Fruit fly (Drosophila melanogaster) whole organism, embryonic: ENCODE results near the gene CG46465.

ENCODE experiments used
- B-H1 ChIP-seq: fragments of 200-800 bp; sonication (Bioruptor generic); IDR thresholded peaks from 3 replicates; pipeline ENCODE4 v1.3.6; 2022; ENCODE audit warnings: missing biosample characterization, missing genetic modification characterization
- CG13775 ChIP-seq: fragments of 200-800 bp; sonication (Bioruptor generic); optimal IDR thresholded peaks from 3 replicates; lab custom pipeline; 2017; ENCODE audit warnings: missing biosample characterization, mild to moderate bottlenecking, missing genetic modification characterization
- CG13894 ChIP-seq: fragments of 200-800 bp; sonication (Bioruptor generic); optimal IDR thresholded peaks from 3 replicates; lab custom pipeline; 2018; ENCODE audit warnings: missing biosample characterization, mild to moderate bottlenecking, missing genetic modification characterization, moderate library complexity
- CG14014 ChIP-seq: fragments of 200-800 bp; sonication (Bioruptor generic); IDR thresholded peaks from 2 replicates; pipeline ENCODE4 v1.3.6; 2022; ENCODE audit warnings: missing biosample characterization, missing genetic modification characterization
- CG14667 ChIP-seq: fragments of 200-800 bp; sonication (Bioruptor generic); IDR thresholded peaks from 2 replicates; pipeline ENCODE4 v1.3.6; 2022; ENCODE audit warnings: missing biosample characterization, missing genetic modification characterization
- CG17359 ChIP-seq: fragments of 200-800 bp; sonication (Bioruptor generic); optimal IDR thresholded peaks from 3 replicates; lab custom pipeline; 2018; ENCODE audit warnings: missing biosample characterization, mild to moderate bottlenecking, missing genetic modification characterization, moderate library complexity
- CG17829 ChIP-seq: fragments of 200-800 bp; optimal IDR thresholded peaks from 2 replicates; lab custom pipeline; 2019; ENCODE audit warnings: missing biosample characterization, mild to moderate bottlenecking, missing genetic modification characterization, moderate library complexity
- CG18619 ChIP-seq: fragments of 200-800 bp; sonication (Bioruptor generic); optimal IDR thresholded peaks from 3 replicates; lab custom pipeline; 2017; ENCODE audit warnings: missing biosample characterization, mild to moderate bottlenecking, missing genetic modification characterization
- CG2116 ChIP-seq: fragments of 200-800 bp; sonication (Bioruptor generic); optimal IDR thresholded peaks from 3 replicates; lab custom pipeline; 2018; ENCODE audit warnings: missing biosample characterization, mild to moderate bottlenecking, missing genetic modification characterization
- CG2678 ChIP-seq: fragments of 200-800 bp; sonication (Bioruptor generic); optimal IDR thresholded peaks from 3 replicates; lab custom pipeline; 2019; ENCODE audit warnings: missing biosample characterization, mild to moderate bottlenecking, missing genetic modification characterization, moderate library complexity
- CG31441 ChIP-seq: fragments of 200-800 bp; sonication (Bioruptor generic); IDR thresholded peaks from 2 replicates; pipeline ENCODE4 v1.3.6; 2022; ENCODE audit warnings: missing biosample characterization, missing genetic modification characterization
- CG42726 ChIP-seq: fragments of 200-800 bp; sonication (Bioruptor generic); IDR thresholded peaks from 2 replicates; pipeline ENCODE4 v1.3.6; 2022; ENCODE audit warnings: missing biosample characterization, missing genetic modification characterization; ENCODE audit not compliant: partially characterized antibody
- CG4424 ChIP-seq: fragments of 200-800 bp; sonication (Bioruptor generic); optimal IDR thresholded peaks from 3 replicates; lab custom pipeline; 2016; ENCODE audit warnings: missing biosample characterization, missing genetic modification characterization
- CG4730 ChIP-seq: fragments of 200-800 bp; sonication (Bioruptor generic); IDR thresholded peaks from 2 replicates; pipeline ENCODE4 v1.3.6; 2022; ENCODE audit warnings: missing biosample characterization, missing genetic modification characterization
- CG6272 ChIP-seq: fragments of 200-800 bp; sonication (Bioruptor generic); IDR thresholded peaks from 2 replicates; pipeline ENCODE4 v1.3.6; 2022; ENCODE audit warnings: missing biosample characterization, missing genetic modification characterization
- CG6683 ChIP-seq: fragments of 200-800 bp; sonication (Bioruptor generic); optimal IDR thresholded peaks from 2 replicates; lab custom pipeline; 2017; ENCODE audit warnings: missing biosample characterization, mild to moderate bottlenecking, missing genetic modification characterization, missing genetic modification reagents
- CG8290 ChIP-seq, 3 experiments: fragments of 200-800 bp; sonication (Bioruptor generic); optimal IDR thresholded peaks; 2 replicates each; lab custom pipeline; 2016 to 2019; ENCODE audit warnings: missing biosample characterization in 3 of 3, missing genetic modification characterization in 3 of 3, mild to moderate bottlenecking in 2 of 3, moderate library complexity in 1 of 3
- CG9932 ChIP-seq: fragments of 200-800 bp; sonication (Bioruptor generic); IDR thresholded peaks from 2 replicates; pipeline ENCODE4 v1.3.6; 2022; ENCODE audit warnings: missing biosample characterization, missing genetic modification characterization
- CoRest ChIP-seq: fragments of 200-800 bp; sonication (Bioruptor generic); optimal IDR thresholded peaks from 3 replicates; lab custom pipeline; 2018; ENCODE audit warnings: missing biosample characterization, mild to moderate bottlenecking, missing genetic modification characterization, moderate library complexity
- D19A ChIP-seq: fragments of 200-800 bp; optimal IDR thresholded peaks from 3 replicates; lab custom pipeline; 2019; ENCODE audit warnings: missing biosample characterization, mild to moderate bottlenecking, missing genetic modification characterization, moderate library complexity
- D19B ChIP-seq: fragments of 200-800 bp; sonication (Bioruptor generic); optimal IDR thresholded peaks from 2 replicates; lab custom pipeline; 2017; ENCODE audit warnings: missing biosample characterization, mild to moderate bottlenecking, missing genetic modification characterization
- E2f2 ChIP-seq: fragments of 200-800 bp; sonication (Bioruptor generic); IDR thresholded peaks from 2 replicates; pipeline ENCODE4 v1.3.6; 2022; ENCODE audit warnings: missing biosample characterization, missing genetic modification characterization
- Fer1 ChIP-seq: fragments of 200-800 bp; sonication (Bioruptor generic); optimal IDR thresholded peaks from 2 replicates; lab custom pipeline; 2017; ENCODE audit warnings: missing biosample characterization, mild to moderate bottlenecking, missing genetic modification characterization
- HHEX ChIP-seq: fragments of 200-800 bp; sonication (Bioruptor generic); optimal IDR thresholded peaks from 3 replicates; lab custom pipeline; 2017; ENCODE audit warnings: missing biosample characterization, mild to moderate bottlenecking, missing genetic modification characterization, missing genetic modification reagents
- HmgD ChIP-seq: fragments of 200-800 bp; sonication (Bioruptor generic); optimal IDR thresholded peaks from 3 replicates; lab custom pipeline; 2016; ENCODE audit warnings: missing biosample characterization, missing genetic modification characterization
- Hmr ChIP-seq: fragments of 200-800 bp; sonication (Bioruptor generic); optimal IDR thresholded peaks from 3 replicates; lab custom pipeline; 2017; ENCODE audit warnings: mild to moderate bottlenecking, missing biosample characterization, missing genetic modification reagents, missing genetic modification characterization
- Hmx ChIP-seq: fragments of 200-800 bp; sonication (Bioruptor generic); optimal IDR thresholded peaks from 2 replicates; lab custom pipeline; 2016; ENCODE audit warnings: missing biosample characterization, missing genetic modification characterization
- Mrtf ChIP-seq: fragments of 200-800 bp; sonication (Bioruptor generic); IDR thresholded peaks from 3 replicates; pipeline ENCODE4 v1.3.6; 2022; ENCODE audit warnings: missing biosample characterization, missing genetic modification characterization
- NFAT ChIP-seq: fragments of 200-800 bp; sonication (Bioruptor generic); IDR thresholded peaks from 2 replicates; pipeline ENCODE4 v1.3.6; 2022; ENCODE audit warnings: missing biosample characterization, missing genetic modification characterization
- NfI ChIP-seq: fragments of 200-800 bp; sonication (Bioruptor generic); optimal IDR thresholded peaks from 3 replicates; lab custom pipeline; 2018; ENCODE audit warnings: missing biosample characterization, mild to moderate bottlenecking, missing genetic modification characterization, moderate library complexity
- Ravus ChIP-seq: fragments of 200-800 bp; sonication (Bioruptor generic); IDR thresholded peaks from 2 replicates; pipeline ENCODE4 v1.3.6; 2022; ENCODE audit warnings: missing biosample characterization, missing genetic modification characterization
- Rfx ChIP-seq: fragments of 200-800 bp; sonication (Bioruptor generic); IDR thresholded peaks from 2 replicates; pipeline ENCODE4 v1.3.6; 2022; ENCODE audit warnings: missing biosample characterization, missing genetic modification characterization
- Sox100B ChIP-seq: fragments of 200-800 bp; sonication (Bioruptor generic); optimal IDR thresholded peaks from 3 replicates; lab custom pipeline; 2018; ENCODE audit warnings: missing biosample characterization, mild to moderate bottlenecking, missing genetic modification characterization
- Sox102F ChIP-seq: fragments of 200-800 bp; sonication (Bioruptor generic); optimal IDR thresholded peaks from 2 replicates; lab custom pipeline; 2018; ENCODE audit warnings: missing biosample characterization, mild to moderate bottlenecking, missing genetic modification characterization, moderate library complexity
- Trl ChIP-seq, 3 experiments: fragments of >200 bp in 2 of 3; fragments of 200-800 bp in 1 of 3; sonication (Bioruptor generic) in 1 of 3; optimal IDR thresholded peaks; 2 replicates in 1 of 3; 3 replicates in 2 of 3; lab custom pipeline; 2016 to 2017; ENCODE audit warnings: missing biosample characterization in 1 of 3, missing genetic modification characterization in 1 of 3
- YL-1 ChIP-seq: fragments of 200-800 bp; sonication (Bioruptor generic); optimal IDR thresholded peaks from 3 replicates; lab custom pipeline; 2017; ENCODE audit warnings: missing biosample characterization, mild to moderate bottlenecking, missing genetic modification characterization
- bcd ChIP-seq: fragments of 200-800 bp; sonication (Bioruptor generic); optimal IDR thresholded peaks from 2 replicates; lab custom pipeline; 2017; ENCODE audit warnings: missing biosample characterization, mild to moderate bottlenecking, missing genetic modification characterization
- caup ChIP-seq: fragments of 200-800 bp; sonication (Bioruptor generic); optimal IDR thresholded peaks from 3 replicates; lab custom pipeline; 2017; ENCODE audit warnings: missing biosample characterization, mild to moderate bottlenecking, missing genetic modification characterization, moderate library complexity; ENCODE audit not compliant: severe bottlenecking
- hb ChIP-seq: fragments of 200-800 bp; sonication (Bioruptor generic); IDR thresholded peaks from 3 replicates; pipeline ENCODE4 v1.3.6; 2022; ENCODE audit warnings: missing biosample characterization, missing genetic modification characterization; ENCODE audit not compliant: partially characterized antibody
- lbe ChIP-seq: fragments of 200-800 bp; sonication (Bioruptor generic); optimal IDR thresholded peaks from 2 replicates; lab custom pipeline; 2016; ENCODE audit warnings: missing biosample characterization, mild to moderate bottlenecking, missing genetic modification characterization
- lilli ChIP-seq: fragments of 200-800 bp; sonication (Bioruptor generic); optimal IDR thresholded peaks from 3 replicates; lab custom pipeline; 2016; ENCODE audit warnings: missing biosample characterization, missing genetic modification characterization
- pb ChIP-seq: fragments of 200-800 bp; sonication (Bioruptor generic); optimal IDR thresholded peaks from 3 replicates; lab custom pipeline; 2016; ENCODE audit warnings: missing biosample characterization, missing genetic modification characterization
- ranshi ChIP-seq: fragments of 200-800 bp; sonication (Bioruptor generic); IDR thresholded peaks from 2 replicates; pipeline ENCODE4 v1.3.6; 2022; ENCODE audit warnings: missing biosample characterization, missing genetic modification characterization
- yki ChIP-seq: fragments of >200 bp; optimal IDR thresholded peaks from 3 replicates; lab custom pipeline; 2018

Gene CG46465

dm6 chr2L:18966844-18967243 is 25.5 kb upstream of the CG46465 start (continued):
- TF ChIP-seq Trl (optimal IDR thresholded peaks at IDR 0.05; lab: Kevin White, UChicago) (no peak), Trl (GFP tag; optimal IDR thresholded peaks at IDR 0.05; lab: Kevin White, UChicago) (no peak), CG6272 (GFP tag; lab: Robert Waterston, UW) (0 out of 2 replicates have a peak, but pooled peaks have one; percentile 31), lbe (GFP tag; lab: Kevin White, UChicago) (peak; percentile 51), NFAT (GFP tag; lab: Robert Waterston, UW) (0 out of 2 replicates have a peak, but pooled peaks have one; percentile 37), CG13894 (tag; lab: Kevin White, UChicago) (peak; percentile 57), CoRest (tag; lab: Kevin White, UChicago) (peak; percentile 34), CG18619 (no peak), yki (no peak), pb (GFP tag; lab: Kevin White, UChicago) (no peak), D19A (tag; lab: Kevin White, UChicago) (peak; percentile 30), Ravus (GFP tag; lab: Robert Waterston, UW) (peak; percentile 27), CG2116 (GFP tag; lab: Kevin White, UChicago) (peak; percentile 25), Fer1 (GFP tag; lab: Kevin White, UChicago) (peak; percentile 66), Hmr (no peak), CG14667 (GFP tag; lab: Robert Waterston, UW) (peak; percentile 29; the same call in 1 of the 2 replicates), CG17829 (tag; lab: Kevin White, UChicago) (peak; percentile 56), hb (GFP tag; lab: Robert Waterston, UW) (no peak), Sox102F (GFP tag; lab: Kevin White, UChicago) (peak; percentile 31), CG31441 (peak; percentile 9; the same call in 1 of the 2 replicates), NfI (GFP tag; lab: Kevin White, UChicago) (peak; percentile 37), D19B (GFP tag; lab: Kevin White, UChicago) (peak; percentile 82), CG9932 (peak; percentile 70), CG4730 (0 out of 2 replicates have a peak, but pooled peaks have one; percentile 14), CG17359 (tag; lab: Kevin White, UChicago) (peak; percentile 36), Rfx (GFP tag; lab: Robert Waterston, UW) (peak; percentile 75), CG42726 (GFP tag; lab: Robert Waterston, UW) (no peak), lilli (GFP tag; lab: Kevin White, UChicago) (peak; percentile 5), bcd (GFP tag; lab: Kevin White, UChicago) (peak; percentile 29), E2f2 (GFP tag; lab: Robert Waterston, UW) (peak; percentile 33; the same call in 1 of the 2 replicates), CG13775 (GFP tag; lab: Kevin White, UChicago) (peak; percentile 24), Sox100B (peak; percentile 26), CG4424 (GFP tag; lab: Kevin White, UChicago) (peak; percentile 3), HHEX (GFP tag; lab: Kevin White, UChicago) (peak; percentile 57), CG6683 (GFP tag; lab: Kevin White, UChicago) (peak; percentile 37), ranshi (GFP tag; lab: Robert Waterston, UW) (peak; percentile 45; the same call in 1 of the 2 replicates), HmgD (GFP tag; lab: Kevin White, UChicago) (no peak), caup (GFP tag; lab: Kevin White, UChicago) (no peak), CG2678 (tag; lab: Kevin White, UChicago) (peak; percentile 80), Hmx (GFP tag; lab: Kevin White, UChicago) (no peak), CG8290 (GFP tag; optimal IDR thresholded peaks at IDR 0.05; lab: Kevin White, UChicago) (no peak), CG8290 (tag; optimal IDR thresholded peaks at IDR 0.05; lab: Kevin White, UChicago) (no peak), YL-1 (GFP tag; lab: Kevin White, UChicago) (no peak), Mrtf (no peak), CG14014 (GFP tag; lab: Robert Waterston, UW) (peak; percentile 51; the same call in 1 of the 2 replicates), B-H1 (GFP tag; lab: Robert Waterston, UW) (0 out of 3 replicates have a peak, but pooled peaks have one; percentile 20)
